Fruit fly (Drosophila melanogaster) whole organism, embryonic: ENCODE measurements around the gene CG14805.

Source experiments
- CG6654 ChIP-seq: fragments of 200-800 bp; sonication (Bioruptor generic); optimal IDR thresholded peaks from 2 replicates; lab custom pipeline; 2017; ENCODE audit warnings: missing biosample characterization, mild to moderate bottlenecking, missing genetic modification characterization
- NC2α ChIP-seq: fragments of 200-800 bp; sonication (Bioruptor generic); optimal IDR thresholded peaks from 2 replicates; lab custom pipeline; 2016; ENCODE audit warnings: missing biosample characterization, missing genetic modification characterization

DNA sequence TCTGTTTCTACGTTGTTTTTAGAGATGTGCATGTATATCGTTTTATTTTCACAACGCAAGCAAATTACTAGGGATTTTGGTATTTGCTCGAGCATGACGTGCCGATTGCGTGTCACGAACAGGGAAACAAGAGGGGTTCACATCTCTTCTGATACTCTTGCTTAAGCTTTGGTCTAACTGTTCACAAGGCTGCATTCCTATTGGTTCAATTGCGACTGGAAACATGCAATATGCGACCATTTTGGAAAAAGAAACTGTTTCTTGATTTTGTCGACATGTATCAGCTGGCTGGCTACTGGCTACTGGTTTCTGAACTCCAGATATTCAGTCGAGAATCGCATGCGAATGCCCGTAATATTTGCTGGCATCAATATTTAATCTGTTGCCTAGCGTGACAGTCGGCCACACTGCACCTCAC, 3.0 kb downstream of the CG14805 start, which contains the start of gene Coa8:
- TF ChIP-seq CG6654 (no peak), NC2α (GFP tag; lab: Kevin White, UChicago) (no peak)
